Fruit fly (Drosophila melanogaster): ENCODE data around the gene Bili.

DNA sequence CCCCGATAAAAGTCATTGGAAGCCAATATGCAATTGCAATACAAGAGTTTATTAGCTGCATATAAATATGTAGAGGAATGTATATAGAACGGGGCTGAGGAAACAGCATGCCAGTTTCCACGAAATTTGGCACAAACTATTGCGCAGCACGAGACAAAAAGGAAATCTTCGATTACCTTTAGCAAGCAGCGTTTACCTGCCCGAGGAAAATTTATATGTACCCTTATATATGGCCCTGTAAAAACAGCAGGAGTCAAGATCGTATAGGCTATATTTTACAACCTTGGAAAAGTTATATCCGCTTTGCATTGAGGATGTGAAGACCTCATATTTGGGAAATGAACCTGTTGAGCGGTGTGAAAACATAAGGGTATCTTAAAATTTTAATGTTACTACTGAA lies 41.2 kb downstream of the Bili start:
- no peak for TF ChIP-seq CG13204 (GFP tag; optimal IDR thresholded peaks at IDR 0.05)
- TF ChIP-seq Pif1B (GFP tag; optimal IDR thresholded peaks at IDR 0.05) = no peak
- no peak for TF ChIP-seq CG32121 (GFP tag; IDR thresholded peaks at IDR 0.05)
- no peak for TF ChIP-seq CG9948 (tag; optimal IDR thresholded peaks at IDR 0.05)
- TF ChIP-seq D1 (tag; optimal IDR thresholded peaks at IDR 0.05) = no peak
- TF ChIP-seq Snoo (tag; optimal IDR thresholded peaks at IDR 0.05) = no peak
- TF ChIP-seq CG4496 (GFP tag; IDR thresholded peaks at IDR 0.05) = no peak
- TF ChIP-seq CG15710 (tag; optimal IDR thresholded peaks at IDR 0.05) = no peak

Data from whole organism, pupa.